Worm (Caenorhabditis elegans): Measurements from ENCODE around the gene F58F9.3.
A peak's percentile ranks its signal among the peaks of the same experiment; 100 is the strongest.

F58F9.3 gene

DNA sequence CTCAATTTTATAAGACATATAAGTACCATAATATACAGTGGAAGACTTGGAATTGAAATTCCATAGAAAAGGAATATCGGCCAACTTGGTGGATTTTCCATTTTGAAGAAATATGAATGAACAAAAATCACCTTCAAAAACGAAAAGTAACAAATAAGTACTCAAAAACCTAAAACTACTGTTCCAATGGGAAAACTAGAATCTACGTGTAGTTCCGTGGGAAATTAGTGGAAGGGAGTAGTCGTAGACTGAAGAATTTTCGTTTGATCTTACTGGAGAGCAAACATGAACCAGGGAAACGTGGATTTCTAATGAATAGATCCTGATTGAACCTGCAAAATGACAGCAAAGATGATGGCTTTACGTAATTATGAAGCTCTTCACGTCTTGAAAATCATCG lies 38.9 kb downstream of the F58F9.3 start, which contains the start of gene srv-31:
Gene srv-31 (minus strand): TSS at position 101 of the 400 bp plus-strand sequence.
- TF ChIP-seq F26F4.8 (GFP tag; conservative IDR thresholded peaks at IDR 0.05) = no peak
- TF ChIP-seq daf-12 (tag; optimal IDR thresholded peaks at IDR 0.05) = no peak
- TF ChIP-seq mdt-29 (GFP tag; IDR thresholded peaks at IDR 0.05) = no peak
- no peak for TF ChIP-seq fkh-10 (GFP tag; optimal IDR thresholded peaks at IDR 0.05)
- TF ChIP-seq madf-9 (GFP tag; conservative IDR thresholded peaks at IDR 0.05) = no peak
- TF ChIP-seq nhr-28 (tag; optimal IDR thresholded peaks at IDR 0.05) = no peak
- no peak for TF ChIP-seq dmd-6 (GFP tag; IDR thresholded peaks at IDR 0.05)
- no peak for TF ChIP-seq D1046.2 (GFP tag; IDR thresholded peaks at IDR 0.05)
- TF ChIP-seq nhr-111 (GFP tag; optimal IDR thresholded peaks at IDR 0.05) = no peak

ce11 chrIV:6275671-6276209 lies 42.7 kb downstream of the F58F9.3 start, which contains the start of the genes aat-4 and T13A10.1:
Gene aat-4, minus strand, starts transcription at chrIV:6275721.
Gene T13A10.1, plus strand, starts transcription at chrIV:6276081.
- TF ChIP-seq nhr-6 (tag; optimal IDR thresholded peaks at IDR 0.05) (no peak), ZK337.2 (GFP tag; IDR thresholded peaks at IDR 0.05) (no peak), egl-27 (tag; optimal IDR thresholded peaks at IDR 0.05) (no peak), nhr-28 (tag; optimal IDR thresholded peaks at IDR 0.05) (peak; percentile 60), F10B5.3 (tag; optimal IDR thresholded peaks at IDR 0.05) (no peak), zfp-2 (tag; optimal IDR thresholded peaks at IDR 0.05) (no peak), mep-1 (tag; optimal IDR thresholded peaks at IDR 0.05) (no peak), madf-9 (GFP tag; conservative IDR thresholded peaks at IDR 0.05) (no peak), daf-12 (tag; optimal IDR thresholded peaks at IDR 0.05) (no peak), sdz-12 (GFP tag; optimal IDR thresholded peaks at IDR 0.05) (no peak), zip-11 (GFP tag; IDR thresholded peaks at IDR 0.05) (no peak), spr-1 (tag; optimal IDR thresholded peaks at IDR 0.05) (no peak), D1046.2 (GFP tag; IDR thresholded peaks at IDR 0.05) (no peak), F37D6.2 (tag; optimal IDR thresholded peaks at IDR 0.05) (no peak), fos-1 (tag; optimal IDR thresholded peaks at IDR 0.05) (no peak), attf-4 (tag; optimal IDR thresholded peaks at IDR 0.05) (no peak), aha-1 (tag) (no peak), hmg-1.1 (GFP tag; IDR thresholded peaks at IDR 0.05) (no peak), mxl-2 (GFP tag; conservative IDR thresholded peaks at IDR 0.05) (no peak), ceh-82 (tag; optimal IDR thresholded peaks at IDR 0.05) (no peak), dmd-6 (GFP tag; IDR thresholded peaks at IDR 0.05) (peak; percentile 88), nhr-48 (tag; optimal IDR thresholded peaks at IDR 0.05) (no peak), nhr-10 (tag; optimal IDR thresholded peaks at IDR 0.05) (no peak), hif-1 (tag; optimal IDR thresholded peaks at IDR 0.05) (no peak), hlh-30 (tag; optimal IDR thresholded peaks at IDR 0.05; ENCODE audit: insufficient read depth) (no peak), Y5F2A.4 (GFP tag; optimal IDR thresholded peaks at IDR 0.05) (no peak), ceh-44 (GFP tag; IDR thresholded peaks at IDR 0.05) (no peak), lin-13 (GFP tag; optimal IDR thresholded peaks at IDR 0.05) (no peak), vab-7 (GFP tag; IDR thresholded peaks at IDR 0.05) (no peak), Y75B8A.6 (GFP tag; IDR thresholded peaks at IDR 0.05) (no peak), php-3 (GFP tag; IDR thresholded peaks at IDR 0.05) (peak; percentile 84), pqm-1 (tag; optimal IDR thresholded peaks at IDR 0.05) (peak; percentile 92), dpl-1 (GFP tag; optimal IDR thresholded peaks at IDR 0.05) (no peak), snpc-4 (tag; optimal IDR thresholded peaks at IDR 0.05) (no peak), ceh-20 (GFP tag; IDR thresholded peaks at IDR 0.05) (no peak), nhr-25 (tag; optimal IDR thresholded peaks at IDR 0.05; ENCODE audit: borderline replicate concordance, insufficient read depth) (no peak), tra-1 (GFP tag; IDR thresholded peaks at IDR 0.05) (no peak), egl-43 (GFP tag; IDR thresholded peaks at IDR 0.05) (no peak), daf-19 (GFP tag; conservative IDR thresholded peaks at IDR 0.05) (no peak), unc-62 (GFP tag; optimal IDR thresholded peaks at IDR 0.05 in 1 of 2) (peak in 1 of 2 experiments; percentile 74), unc-62 (tag; optimal IDR thresholded peaks at IDR 0.05) (no peak), nhr-41 (GFP tag; IDR thresholded peaks at IDR 0.05) (peak; percentile 65; the same call in 1 of the 2 replicates), ceh-32 (tag; optimal IDR thresholded peaks at IDR 0.05; ENCODE audit: poor library complexity) (no peak), cey-2 (tag; optimal IDR thresholded peaks at IDR 0.05; ENCODE audit: borderline replicate concordance, insufficient read depth) (no peak)

Measured in whole organism, L4 larva.